Fruit fly (Drosophila melanogaster) whole organism, embryonic: ENCODE data around the gene Cyt-c-p.

Experiments used
- Atf3 ChIP-seq: fragments of 200-800 bp; sonication (Bioruptor generic); optimal IDR thresholded peaks from 3 replicates; lab custom pipeline; 2016; ENCODE audit warnings: missing biosample characterization, missing genetic modification characterization
- CG11504 ChIP-seq: fragments of 200-800 bp; sonication (Bioruptor generic); optimal IDR thresholded peaks from 3 replicates; lab custom pipeline; 2019; ENCODE audit warnings: missing biosample characterization, mild to moderate bottlenecking, missing genetic modification characterization, moderate library complexity
- CG11723 ChIP-seq: fragments of 200-800 bp; sonication (Bioruptor generic); optimal IDR thresholded peaks from 2 replicates; lab custom pipeline; 2017; ENCODE audit warnings: missing biosample characterization, mild to moderate bottlenecking, missing genetic modification characterization
- CG12071 ChIP-seq: fragments of 200-800 bp; sonication (Bioruptor generic); optimal IDR thresholded peaks from 3 replicates; lab custom pipeline; 2018; ENCODE audit warnings: missing biosample characterization, mild to moderate bottlenecking, missing genetic modification characterization
- CG12155 ChIP-seq: fragments of 200-800 bp; sonication (Bioruptor generic); optimal IDR thresholded peaks from 3 replicates; lab custom pipeline; 2016; ENCODE audit warnings: missing biosample characterization, missing genetic modification characterization
- CG1529 ChIP-seq: fragments of 200-800 bp; sonication (Bioruptor generic); optimal IDR thresholded peaks from 3 replicates; lab custom pipeline; 2018; ENCODE audit warnings: missing biosample characterization, missing genetic modification characterization
- CG17328 ChIP-seq: fragments of 200-800 bp; sonication (Bioruptor generic); IDR thresholded peaks from 2 replicates; pipeline ENCODE4 v1.3.6; 2022; ENCODE audit warnings: missing biosample characterization, missing genetic modification characterization
- CG18262 ChIP-seq: fragments of 200-800 bp; optimal IDR thresholded peaks from 3 replicates; lab custom pipeline; 2019; ENCODE audit warnings: missing biosample characterization, mild to moderate bottlenecking, missing genetic modification characterization, moderate library complexity
- CG2202 ChIP-seq: fragments of 200-800 bp; sonication (Bioruptor generic); optimal IDR thresholded peaks from 2 replicates; lab custom pipeline; 2018; ENCODE audit warnings: missing biosample characterization, mild to moderate bottlenecking, missing genetic modification characterization
- CG30403 ChIP-seq: fragments of 200-800 bp; sonication (Bioruptor generic); optimal IDR thresholded peaks from 3 replicates; lab custom pipeline; 2016; ENCODE audit warnings: missing biosample characterization, missing genetic modification characterization
- CG32532 ChIP-seq: fragments of 200-800 bp; sonication (Bioruptor generic); IDR thresholded peaks from 2 replicates; pipeline ENCODE4 v1.3.6; 2022; ENCODE audit warnings: missing biosample characterization, missing genetic modification characterization
- CG33213 ChIP-seq: fragments of 200-800 bp; sonication (Bioruptor generic); optimal IDR thresholded peaks from 3 replicates; lab custom pipeline; 2016; ENCODE audit warnings: missing biosample characterization, missing genetic modification characterization
- CG6175 ChIP-seq: fragments of 200-800 bp; sonication (Bioruptor generic); IDR thresholded peaks from 3 replicates; pipeline ENCODE4 v1.3.6; 2022; ENCODE audit warnings: missing biosample characterization, missing genetic modification characterization
- CG8290 ChIP-seq, 3 experiments: fragments of 200-800 bp; sonication (Bioruptor generic); optimal IDR thresholded peaks; 2 replicates each; lab custom pipeline; 2016 to 2019; ENCODE audit warnings: missing biosample characterization in 3 of 3, missing genetic modification characterization in 3 of 3, mild to moderate bottlenecking in 2 of 3, moderate library complexity in 1 of 3
- CG8765 ChIP-seq: fragments of 200-800 bp; sonication (Bioruptor generic); IDR thresholded peaks from 2 replicates; pipeline ENCODE4 v1.3.6; 2022; ENCODE audit warnings: missing biosample characterization, missing genetic modification characterization
- CG9932 ChIP-seq: fragments of 200-800 bp; sonication (Bioruptor generic); IDR thresholded peaks from 2 replicates; pipeline ENCODE4 v1.3.6; 2022; ENCODE audit warnings: missing biosample characterization, missing genetic modification characterization
- CrebB ChIP-seq: fragments of 200-800 bp; sonication (Bioruptor generic); optimal IDR thresholded peaks from 3 replicates; lab custom pipeline; 2018; ENCODE audit warnings: missing biosample characterization, mild to moderate bottlenecking, missing genetic modification characterization
- Dad ChIP-seq: fragments of 200-800 bp; sonication (Bioruptor generic); optimal IDR thresholded peaks from 3 replicates; lab custom pipeline; 2016; ENCODE audit warnings: missing biosample characterization, missing genetic modification characterization
- E2f2 ChIP-seq: fragments of 200-800 bp; sonication (Bioruptor generic); IDR thresholded peaks from 2 replicates; pipeline ENCODE4 v1.3.6; 2022; ENCODE audit warnings: missing biosample characterization, missing genetic modification characterization
- HmgZ ChIP-seq: fragments of 200-800 bp; sonication (Bioruptor generic); optimal IDR thresholded peaks from 2 replicates; lab custom pipeline; 2018; ENCODE audit warnings: missing biosample characterization, mild to moderate bottlenecking, missing genetic modification characterization
- Med ChIP-seq: fragments of 200-800 bp; sonication (Bioruptor generic); peaks from one replicate; lab custom pipeline; 2016; ENCODE audit warnings: missing biosample characterization, missing genetic modification characterization, mild to moderate bottlenecking, inconsistent platforms, moderate library complexity
- NC2α ChIP-seq: fragments of 200-800 bp; sonication (Bioruptor generic); optimal IDR thresholded peaks from 2 replicates; lab custom pipeline; 2016; ENCODE audit warnings: missing biosample characterization, missing genetic modification characterization
- NfI ChIP-seq: fragments of 200-800 bp; sonication (Bioruptor generic); optimal IDR thresholded peaks from 3 replicates; lab custom pipeline; 2018; ENCODE audit warnings: missing biosample characterization, mild to moderate bottlenecking, missing genetic modification characterization, moderate library complexity
- Oaz ChIP-seq: fragments of 200-800 bp; sonication (Bioruptor generic); IDR thresholded peaks from 2 replicates; pipeline ENCODE4 v1.3.6; 2022; ENCODE audit warnings: missing biosample characterization, missing genetic modification characterization
- Pdp1 ChIP-seq, 2 experiments: fragments of 200-800 bp; sonication (Bioruptor generic); optimal IDR thresholded peaks; 3 replicates each; lab custom pipeline; 2016; ENCODE audit warnings: missing biosample characterization in 2 of 2, missing genetic modification characterization in 2 of 2, mild to moderate bottlenecking in 1 of 2, moderate library complexity in 1 of 2
- Ssrp ChIP-seq: fragments of 200-800 bp; sonication (Bioruptor generic); optimal IDR thresholded peaks from 2 replicates; lab custom pipeline; 2018; ENCODE audit warnings: missing biosample characterization, mild to moderate bottlenecking, missing genetic modification characterization, moderate library complexity
- Stat92E ChIP-seq, 3 experiments: fragments of >200 bp in 2 of 3; fragments of 200-800 bp in 1 of 3; sonication (Bioruptor generic) in 1 of 3; optimal IDR thresholded peaks; 2 replicates each; lab custom pipeline; 2017 to 2019; ENCODE audit warnings: missing biosample characterization in 3 of 3, missing genetic modification characterization in 3 of 3, mild to moderate bottlenecking in 1 of 3, moderate library complexity in 1 of 3
- bab2 ChIP-seq: fragments of 200-800 bp; sonication (Bioruptor generic); optimal IDR thresholded peaks from 2 replicates; lab custom pipeline; 2016; ENCODE audit warnings: missing biosample characterization, missing genetic modification characterization
- br ChIP-seq: fragments of >200 bp; optimal IDR thresholded peaks from 2 replicates; lab custom pipeline; 2017
- btn ChIP-seq: fragments of 200-800 bp; sonication (Bioruptor generic); optimal IDR thresholded peaks from 2 replicates; lab custom pipeline; 2016; ENCODE audit warnings: missing biosample characterization, missing genetic modification characterization
- chif ChIP-seq, 2 experiments: fragments of 200-800 bp; sonication (Bioruptor generic); optimal IDR thresholded peaks; 3 replicates each; lab custom pipeline; 2016; ENCODE audit warnings: missing biosample characterization in 2 of 2, missing genetic modification characterization in 2 of 2
- ci ChIP-seq: fragments of 200-800 bp; sonication (Bioruptor generic); IDR thresholded peaks from 3 replicates; pipeline ENCODE4 v1.3.6; 2022; ENCODE audit warnings: missing biosample characterization, missing genetic modification characterization
- corto ChIP-seq: fragments of 200-800 bp; sonication (Bioruptor generic); optimal IDR thresholded peaks from 2 replicates; lab custom pipeline; 2016; ENCODE audit warnings: missing biosample characterization, mild to moderate bottlenecking, missing genetic modification characterization, moderate library complexity
- crol ChIP-seq: fragments of 200-800 bp; sonication (Bioruptor generic); IDR thresholded peaks from 2 replicates; pipeline ENCODE4 v1.3.6; 2022; ENCODE audit warnings: missing biosample characterization, missing genetic modification characterization
- dan ChIP-seq: fragments of 200-800 bp; sonication (Bioruptor generic); IDR thresholded peaks from 2 replicates; pipeline ENCODE4 v1.3.6; 2022; ENCODE audit warnings: missing biosample characterization, missing genetic modification characterization
- dati ChIP-seq: fragments of 200-800 bp; sonication (Bioruptor generic); IDR thresholded peaks from 2 replicates; pipeline ENCODE4 v1.3.6; 2022; ENCODE audit warnings: missing biosample characterization, missing genetic modification characterization
- disco-r ChIP-seq: fragments of 200-800 bp; sonication (Bioruptor generic); optimal IDR thresholded peaks from 2 replicates; lab custom pipeline; 2016; ENCODE audit warnings: missing biosample characterization, missing genetic modification characterization
- ewg ChIP-seq: fragments of 200-800 bp; sonication (Bioruptor generic); optimal IDR thresholded peaks from 3 replicates; lab custom pipeline; 2017; ENCODE audit warnings: mild to moderate bottlenecking, missing biosample characterization, missing genetic modification reagents, missing genetic modification characterization
- fd3F ChIP-seq: fragments of 200-800 bp; sonication (Bioruptor generic); optimal IDR thresholded peaks from 2 replicates; lab custom pipeline; 2018; ENCODE audit warnings: missing biosample characterization, mild to moderate bottlenecking, missing genetic modification characterization, moderate library complexity
- gem ChIP-seq: fragments of 200-800 bp; sonication (Bioruptor generic); optimal IDR thresholded peaks from 2 replicates; lab custom pipeline; 2019; ENCODE audit warnings: missing biosample characterization, mild to moderate bottlenecking, missing genetic modification characterization, moderate library complexity
- lab ChIP-seq: fragments of 200-800 bp; sonication (Bioruptor generic); optimal IDR thresholded peaks from 3 replicates; lab custom pipeline; 2017; ENCODE audit warnings: missing biosample characterization, missing genetic modification characterization, mild to moderate bottlenecking, moderate library complexity, missing genetic modification reagents
- lmd ChIP-seq: fragments of 200-800 bp; sonication (Bioruptor generic); IDR thresholded peaks from 2 replicates; pipeline ENCODE4 v1.3.6; 2022; ENCODE audit warnings: missing biosample characterization, missing genetic modification characterization
- mam ChIP-seq: fragments of 200-800 bp; sonication (Bioruptor generic); optimal IDR thresholded peaks from 3 replicates; lab custom pipeline; 2016; ENCODE audit warnings: missing biosample characterization, missing genetic modification characterization
- ro ChIP-seq: fragments of 200-800 bp; sonication (Bioruptor generic); IDR thresholded peaks from 2 replicates; pipeline ENCODE4 v1.3.6; 2022; ENCODE audit warnings: missing biosample characterization, missing genetic modification characterization
- seq ChIP-seq: fragments of 200-800 bp; sonication (Bioruptor generic); IDR thresholded peaks from 2 replicates; pipeline ENCODE4 v1.3.6; 2022; ENCODE audit warnings: missing biosample characterization, missing genetic modification characterization
- sima ChIP-seq: fragments of 200-800 bp; sonication (Bioruptor generic); optimal IDR thresholded peaks from 2 replicates; lab custom pipeline; 2016; ENCODE audit warnings: missing biosample characterization, missing genetic modification characterization
- slbo ChIP-seq: fragments of 200-800 bp; sonication (Bioruptor generic); IDR thresholded peaks from 2 replicates; pipeline ENCODE4 v1.3.6; 2022; ENCODE audit warnings: missing biosample characterization, missing genetic modification characterization
- sr ChIP-seq: fragments of 200-800 bp; sonication (Bioruptor generic); IDR thresholded peaks from 3 replicates; pipeline ENCODE4 v1.3.6; 2022; ENCODE audit warnings: missing biosample characterization, missing genetic modification characterization
- stwl ChIP-seq: fragments of 200-800 bp; sonication (Bioruptor generic); optimal IDR thresholded peaks from 3 replicates; lab custom pipeline; 2018; ENCODE audit warnings: missing biosample characterization, mild to moderate bottlenecking, missing genetic modification characterization, moderate library complexity
- sug ChIP-seq: fragments of 200-800 bp; optimal IDR thresholded peaks from 2 replicates; lab custom pipeline; 2019; ENCODE audit warnings: missing biosample characterization, mild to moderate bottlenecking, missing genetic modification characterization, moderate library complexity
- yki ChIP-seq: fragments of >200 bp; optimal IDR thresholded peaks from 3 replicates; lab custom pipeline; 2018
- zen2 ChIP-seq: fragments of 200-800 bp; sonication (Bioruptor generic); IDR thresholded peaks from 3 replicates; pipeline ENCODE4 v1.3.6; 2022; ENCODE audit warnings: missing biosample characterization, missing genetic modification characterization; ENCODE audit not compliant: partially characterized antibody

The Cyt-c-p gene

dm6 chr2L:16703753-16704152 lies 16.0 kb upstream of the Cyt-c-p start (continued):
- TF ChIP-seq sr (GFP tag; lab: Robert Waterston, UW) (no peak), zen2 (GFP tag; lab: Robert Waterston, UW) (no peak), NC2α (no peak), sug (tag; lab: Kevin White, UChicago) (peak; percentile 44), dati (GFP tag; lab: Robert Waterston, UW) (no peak), CG1529 (GFP tag; lab: Kevin White, UChicago) (peak; percentile 19), CG12155 (GFP tag; lab: Kevin White, UChicago) (peak; percentile 38), CG33213 (GFP tag; lab: Kevin White, UChicago) (peak; percentile 25), br (no peak), yki (no peak), Stat92E (GFP tag; optimal IDR thresholded peaks at IDR 0.05; lab: Kevin White, UChicago) (no peak), CG2202 (tag; lab: Kevin White, UChicago) (no peak), Atf3 (GFP tag; lab: Kevin White, UChicago) (no peak), Med (peak; percentile 91), fd3F (GFP tag; lab: Kevin White, UChicago) (peak; percentile 59), stwl (tag; lab: Kevin White, UChicago) (no peak), ro (GFP tag; lab: Robert Waterston, UW) (no peak), NfI (GFP tag; lab: Kevin White, UChicago) (peak; percentile 67), CG11723 (GFP tag; lab: Kevin White, UChicago) (no peak), dan (no peak), Ssrp (tag; lab: Kevin White, UChicago) (peak; percentile 41), ci (no peak), mam (GFP tag; lab: Kevin White, UChicago) (peak; percentile 64), CG11504 (tag; lab: Kevin White, UChicago) (no peak), disco-r (GFP tag; lab: Kevin White, UChicago) (no peak), gem (tag; lab: Kevin White, UChicago) (peak; percentile 70), CG9932 (GFP tag; lab: Robert Waterston, UW) (no peak; the same call in 1 of the 2 replicates), CrebB (tag; lab: Kevin White, UChicago) (peak; percentile 38), CG6175 (GFP tag; lab: Robert Waterston, UW) (no peak), crol (GFP tag; lab: Robert Waterston, UW) (no peak), CG8290 (GFP tag; optimal IDR thresholded peaks at IDR 0.05; lab: Kevin White, UChicago) (no peak), CG8290 (tag; optimal IDR thresholded peaks at IDR 0.05; lab: Kevin White, UChicago) (peak in 1 of 2 experiments; percentile 47), sima (GFP tag; lab: Kevin White, UChicago) (no peak), CG17328 (GFP tag; lab: Robert Waterston, UW) (no peak; the same call in 1 of the 2 replicates), ewg (no peak), CG8765 (GFP tag; lab: Robert Waterston, UW) (no peak), CG30403 (GFP tag; lab: Kevin White, UChicago) (peak; percentile 62), lmd (GFP tag; lab: Robert Waterston, UW) (no peak; the same call in 1 of the 2 replicates), btn (GFP tag; lab: Kevin White, UChicago) (no peak), CG32532 (GFP tag; lab: Robert Waterston, UW) (no peak), HmgZ (tag; lab: Kevin White, UChicago) (peak; percentile 29), Dad (peak; percentile 40), lab (no peak), seq (GFP tag; lab: Robert Waterston, UW) (peak; percentile 41; the same call in 1 of the 2 replicates), E2f2 (GFP tag; lab: Robert Waterston, UW) (peak; percentile 83), chif (GFP tag; optimal IDR thresholded peaks at IDR 0.05; lab: Kevin White, UChicago) (peak in 1 of 2 experiments; percentile 39), corto (GFP tag; lab: Kevin White, UChicago) (no peak), slbo (peak; percentile 73), Oaz (GFP tag; lab: Robert Waterston, UW) (no peak), CG12071 (GFP tag; lab: Kevin White, UChicago) (no peak), CG18262 (tag; lab: Kevin White, UChicago) (no peak), bab2 (GFP tag; lab: Kevin White, UChicago) (peak; percentile 19), Pdp1 (GFP tag; optimal IDR thresholded peaks at IDR 0.05; lab: Kevin White, UChicago) (peak; percentile 18 to 52)
